Worm (Caenorhabditis elegans): Measurements from ENCODE around the gene gmn-1.

ce11 chrIII:12220820-12221219, 4.3 kb downstream of the gmn-1 start:
- TF ChIP-seq him-1 (tag; optimal IDR thresholded peaks at IDR 0.05): no peak
- TF ChIP-seq dao-5 (tag; optimal IDR thresholded peaks at IDR 0.05): no peak

Data from whole organism, L4/young adult.